Fruit fly (Drosophila melanogaster) whole organism, embryonic: ENCODE measurements around the gene sky.
A peak's percentile ranks its signal among the peaks of the same experiment; 100 is the strongest.

ENCODE experiments used
- Ada2b ChIP-seq: fragments of 200-800 bp; sonication (Bioruptor generic); IDR thresholded peaks from 2 replicates; pipeline ENCODE4 v1.3.6; 2022; ENCODE audit warnings: missing biosample characterization, missing genetic modification characterization
- Adf1 ChIP-seq: fragments of 200-800 bp; sonication (Bioruptor generic); IDR thresholded peaks from 2 replicates; pipeline ENCODE4 v1.3.6; 2022; ENCODE audit warnings: missing biosample characterization, missing genetic modification characterization
- B-H1 ChIP-seq: fragments of 200-800 bp; sonication (Bioruptor generic); IDR thresholded peaks from 3 replicates; pipeline ENCODE4 v1.3.6; 2022; ENCODE audit warnings: missing biosample characterization, missing genetic modification characterization
- C15 ChIP-seq: fragments of 200-800 bp; sonication (Bioruptor generic); IDR thresholded peaks from 3 replicates; pipeline ENCODE4 v1.3.6; 2022; ENCODE audit warnings: missing biosample characterization, missing genetic modification characterization
- CG11504 ChIP-seq: fragments of 200-800 bp; sonication (Bioruptor generic); optimal IDR thresholded peaks from 3 replicates; lab custom pipeline; 2019; ENCODE audit warnings: missing biosample characterization, mild to moderate bottlenecking, missing genetic modification characterization, moderate library complexity
- CG11560 ChIP-seq: fragments of 200-800 bp; sonication (Bioruptor generic); IDR thresholded peaks from 3 replicates; pipeline ENCODE4 v1.3.6; 2022; ENCODE audit warnings: missing biosample characterization, missing genetic modification characterization
- CG12219 ChIP-seq: fragments of 200-800 bp; sonication (Bioruptor generic); optimal IDR thresholded peaks from 3 replicates; lab custom pipeline; 2018; ENCODE audit warnings: missing biosample characterization, mild to moderate bottlenecking, missing genetic modification characterization
- CG13624 ChIP-seq: fragments of 200-800 bp; sonication (Bioruptor generic); optimal IDR thresholded peaks from 2 replicates; lab custom pipeline; 2016; ENCODE audit warnings: missing biosample characterization, missing genetic modification characterization
- CG14667 ChIP-seq: fragments of 200-800 bp; sonication (Bioruptor generic); IDR thresholded peaks from 2 replicates; pipeline ENCODE4 v1.3.6; 2022; ENCODE audit warnings: missing biosample characterization, missing genetic modification characterization
- CG14710 ChIP-seq: fragments of 200-800 bp; sonication (Bioruptor generic); optimal IDR thresholded peaks from 3 replicates; lab custom pipeline; 2019; ENCODE audit warnings: missing biosample characterization, mild to moderate bottlenecking, missing genetic modification characterization, moderate library complexity
- CG1529 ChIP-seq: fragments of 200-800 bp; sonication (Bioruptor generic); optimal IDR thresholded peaks from 3 replicates; lab custom pipeline; 2018; ENCODE audit warnings: missing biosample characterization, missing genetic modification characterization
- CG15601 ChIP-seq: fragments of 200-800 bp; sonication (Bioruptor generic); optimal IDR thresholded peaks from 3 replicates; lab custom pipeline; 2019; ENCODE audit warnings: missing biosample characterization, mild to moderate bottlenecking, missing genetic modification characterization, moderate library complexity
- CG17359 ChIP-seq: fragments of 200-800 bp; sonication (Bioruptor generic); optimal IDR thresholded peaks from 3 replicates; lab custom pipeline; 2018; ENCODE audit warnings: missing biosample characterization, mild to moderate bottlenecking, missing genetic modification characterization, moderate library complexity
- CG1832 ChIP-seq: fragments of 200-800 bp; sonication (Bioruptor generic); optimal IDR thresholded peaks from 2 replicates; lab custom pipeline; 2017; ENCODE audit warnings: missing biosample characterization, mild to moderate bottlenecking, missing genetic modification characterization, inconsistent platforms
- CG2120 ChIP-seq: fragments of 200-800 bp; sonication (Bioruptor generic); optimal IDR thresholded peaks from 3 replicates; lab custom pipeline; 2016; ENCODE audit warnings: missing biosample characterization, missing genetic modification characterization
- CG4617 ChIP-seq: fragments of 200-800 bp; sonication (Bioruptor generic); optimal IDR thresholded peaks from 3 replicates; lab custom pipeline; 2016; ENCODE audit warnings: missing biosample characterization, missing genetic modification characterization, borderline replicate concordance
- CG6683 ChIP-seq: fragments of 200-800 bp; sonication (Bioruptor generic); optimal IDR thresholded peaks from 2 replicates; lab custom pipeline; 2017; ENCODE audit warnings: missing biosample characterization, mild to moderate bottlenecking, missing genetic modification characterization, missing genetic modification reagents
- CG7839 ChIP-seq: fragments of 200-800 bp; sonication (Bioruptor generic); optimal IDR thresholded peaks from 3 replicates; lab custom pipeline; 2018; ENCODE audit warnings: missing biosample characterization, mild to moderate bottlenecking, missing genetic modification characterization, moderate library complexity
- CG7963 ChIP-seq: fragments of 200-800 bp; sonication (Bioruptor generic); IDR thresholded peaks from 3 replicates; pipeline ENCODE4 v1.3.6; 2022; ENCODE audit warnings: missing biosample characterization, missing genetic modification characterization; ENCODE audit not compliant: partially characterized antibody
- CG8281 ChIP-seq: fragments of 200-800 bp; sonication (Bioruptor generic); optimal IDR thresholded peaks from 2 replicates; lab custom pipeline; 2018; ENCODE audit warnings: missing biosample characterization, mild to moderate bottlenecking, missing genetic modification characterization, moderate library complexity
- CG8924 ChIP-seq: fragments of 200-800 bp; optimal IDR thresholded peaks from 3 replicates; lab custom pipeline; 2019; ENCODE audit warnings: missing biosample characterization, mild to moderate bottlenecking, missing genetic modification characterization, moderate library complexity
- CkIIα-i1 ChIP-seq: fragments of 200-800 bp; sonication (Bioruptor generic); IDR thresholded peaks from 2 replicates; pipeline ENCODE4 v1.3.6; 2022; ENCODE audit warnings: missing biosample characterization, missing genetic modification characterization
- Eip74EF ChIP-seq, 2 experiments: fragments of 200-800 bp in 1 of 2; fragments of >200 bp in 1 of 2; sonication (Bioruptor generic) in 1 of 2; optimal IDR thresholded peaks; 2 replicates each; lab custom pipeline; 2017 to 2019; ENCODE audit warnings: missing biosample characterization in 2 of 2, missing genetic modification characterization in 2 of 2, mild to moderate bottlenecking in 1 of 2, moderate library complexity in 1 of 2
- Elba2 ChIP-seq: fragments of 200-800 bp; sonication (Bioruptor generic); optimal IDR thresholded peaks from 3 replicates; lab custom pipeline; 2016; ENCODE audit warnings: missing biosample characterization, missing genetic modification characterization
- Hr78 ChIP-seq, 2 experiments: fragments of 200-800 bp in 1 of 2; fragments of >200 bp in 1 of 2; sonication (Bioruptor generic) in 1 of 2; optimal IDR thresholded peaks; 2 replicates each; lab custom pipeline; 2017 to 2019; ENCODE audit warnings: missing biosample characterization in 2 of 2, missing genetic modification characterization in 2 of 2, mild to moderate bottlenecking in 1 of 2, moderate library complexity in 1 of 2
- Mes4 ChIP-seq: fragments of 200-800 bp; sonication (Bioruptor generic); optimal IDR thresholded peaks from 2 replicates; lab custom pipeline; 2016; ENCODE audit warnings: missing biosample characterization, missing genetic modification characterization
- Myb ChIP-seq: fragments of 200-800 bp; sonication (Bioruptor generic); optimal IDR thresholded peaks from 2 replicates; lab custom pipeline; 2016; ENCODE audit warnings: missing biosample characterization, missing genetic modification characterization
- Stat92E ChIP-seq, 3 experiments: fragments of >200 bp in 2 of 3; fragments of 200-800 bp in 1 of 3; sonication (Bioruptor generic) in 1 of 3; optimal IDR thresholded peaks; 2 replicates each; lab custom pipeline; 2017 to 2019; ENCODE audit warnings: missing biosample characterization in 3 of 3, missing genetic modification characterization in 3 of 3, mild to moderate bottlenecking in 1 of 3, moderate library complexity in 1 of 3
- Usf ChIP-seq: fragments of 200-800 bp; sonication (Bioruptor generic); optimal IDR thresholded peaks from 2 replicates; lab custom pipeline; 2017; ENCODE audit warnings: missing genotype, missing biosample characterization, missing genetic modification characterization
- ara ChIP-seq: fragments of 200-800 bp; sonication (Bioruptor generic); IDR thresholded peaks from 2 replicates; pipeline ENCODE4 v1.3.6; 2022; ENCODE audit warnings: missing biosample characterization, missing genetic modification characterization
- chif ChIP-seq, 2 experiments: fragments of 200-800 bp; sonication (Bioruptor generic); optimal IDR thresholded peaks; 3 replicates each; lab custom pipeline; 2016; ENCODE audit warnings: missing biosample characterization in 2 of 2, missing genetic modification characterization in 2 of 2
- croc ChIP-seq: fragments of 200-800 bp; sonication (Bioruptor generic); conservative IDR thresholded peaks from 3 replicates; pipeline ENCODE4 v1.3.6; 2022; ENCODE audit warnings: missing biosample characterization, missing genetic modification characterization
- crol ChIP-seq: fragments of 200-800 bp; sonication (Bioruptor generic); IDR thresholded peaks from 2 replicates; pipeline ENCODE4 v1.3.6; 2022; ENCODE audit warnings: missing biosample characterization, missing genetic modification characterization
- cwo ChIP-seq: fragments of 200-800 bp; sonication (Bioruptor generic); optimal IDR thresholded peaks from 3 replicates; lab custom pipeline; 2017; ENCODE audit warnings: missing biosample characterization, missing genetic modification characterization, mild to moderate bottlenecking, moderate library complexity, missing genetic modification reagents
- dimm ChIP-seq: fragments of 200-800 bp; sonication (Bioruptor generic); IDR thresholded peaks from 2 replicates; pipeline ENCODE4 v1.3.6; 2022; ENCODE audit warnings: missing biosample characterization, missing genetic modification characterization
- dpn ChIP-seq, 2 experiments: fragments of 200-800 bp; sonication (Bioruptor generic); optimal IDR thresholded peaks; 3 replicates each; lab custom pipeline; 2016; ENCODE audit warnings: missing biosample characterization in 2 of 2, missing genetic modification characterization in 2 of 2
- en ChIP-seq: fragments of 200-800 bp; sonication (Bioruptor generic); optimal IDR thresholded peaks from 2 replicates; lab custom pipeline; 2016; ENCODE audit warnings: missing biosample characterization, missing genetic modification characterization
- gsb-n ChIP-seq: fragments of 200-800 bp; sonication (Bioruptor generic); optimal IDR thresholded peaks from 3 replicates; lab custom pipeline; 2018; ENCODE audit warnings: missing biosample characterization, mild to moderate bottlenecking, missing genetic modification characterization
- lov ChIP-seq, 2 experiments: fragments of 200-800 bp in 1 of 2; fragments of >200 bp in 1 of 2; sonication (Bioruptor generic) in 1 of 2; IDR thresholded peaks in 1 of 2; optimal IDR thresholded peaks in 1 of 2; 2 replicates in 1 of 2; 3 replicates in 1 of 2; pipeline versions ENCODE4 v1.3.6 to Lab custom; 2017 to 2022; ENCODE audit warnings: missing biosample characterization in 1 of 2, missing genetic modification characterization in 1 of 2
- mld ChIP-seq: fragments of 200-800 bp; sonication (Bioruptor generic); IDR thresholded peaks from 3 replicates; pipeline ENCODE4 v1.3.6; 2022; ENCODE audit warnings: missing biosample characterization, missing genetic modification characterization; ENCODE audit not compliant: partially characterized antibody
- prd ChIP-seq, 3 experiments: fragments of >200 bp in 2 of 3; fragments of 200-800 bp in 1 of 3; sonication (Bioruptor generic) in 1 of 3; optimal IDR thresholded peaks in 2 of 3; IDR thresholded peaks in 1 of 3; 2 replicates in 2 of 3; 3 replicates in 1 of 3; pipeline versions ENCODE4 v1.3.6 to Lab custom; 2017 to 2022; ENCODE audit warnings: missing biosample characterization in 1 of 3, missing genetic modification characterization in 1 of 3
- pros ChIP-seq: fragments of 200-800 bp; sonication (Bioruptor generic); optimal IDR thresholded peaks from 3 replicates; lab custom pipeline; 2019; ENCODE audit warnings: missing biosample characterization, mild to moderate bottlenecking, missing genetic modification characterization, moderate library complexity
- sima ChIP-seq: fragments of 200-800 bp; sonication (Bioruptor generic); optimal IDR thresholded peaks from 2 replicates; lab custom pipeline; 2016; ENCODE audit warnings: missing biosample characterization, missing genetic modification characterization
- so ChIP-seq: fragments of 200-800 bp; sonication (Bioruptor generic); IDR thresholded peaks from 3 replicates; pipeline ENCODE4 v1.3.6; 2022; ENCODE audit warnings: missing biosample characterization, missing genetic modification characterization
- sug ChIP-seq: fragments of 200-800 bp; optimal IDR thresholded peaks from 2 replicates; lab custom pipeline; 2019; ENCODE audit warnings: missing biosample characterization, mild to moderate bottlenecking, missing genetic modification characterization, moderate library complexity
- usp ChIP-seq: fragments of >200 bp; optimal IDR thresholded peaks from 2 replicates; lab custom pipeline; 2017; ENCODE audit warnings: missing biosample characterization, missing genetic modification characterization
- wdn ChIP-seq: fragments of 200-800 bp; sonication (Bioruptor generic); IDR thresholded peaks from 2 replicates; pipeline ENCODE4 v1.3.6; 2022; ENCODE audit warnings: missing biosample characterization, missing genetic modification characterization
- zen ChIP-seq: fragments of 200-800 bp; sonication (Bioruptor generic); optimal IDR thresholded peaks from 3 replicates; lab custom pipeline; 2018; ENCODE audit warnings: missing biosample characterization, mild to moderate bottlenecking, missing genetic modification characterization, moderate library complexity
- zen2 ChIP-seq: fragments of 200-800 bp; sonication (Bioruptor generic); IDR thresholded peaks from 3 replicates; pipeline ENCODE4 v1.3.6; 2022; ENCODE audit warnings: missing biosample characterization, missing genetic modification characterization; ENCODE audit not compliant: partially characterized antibody
- zfh1 ChIP-seq: fragments of 200-800 bp; sonication (Bioruptor generic); IDR thresholded peaks from 3 replicates; pipeline ENCODE4 v1.3.6; 2022; ENCODE audit warnings: missing biosample characterization, missing genetic modification characterization

The sky gene

DNA sequence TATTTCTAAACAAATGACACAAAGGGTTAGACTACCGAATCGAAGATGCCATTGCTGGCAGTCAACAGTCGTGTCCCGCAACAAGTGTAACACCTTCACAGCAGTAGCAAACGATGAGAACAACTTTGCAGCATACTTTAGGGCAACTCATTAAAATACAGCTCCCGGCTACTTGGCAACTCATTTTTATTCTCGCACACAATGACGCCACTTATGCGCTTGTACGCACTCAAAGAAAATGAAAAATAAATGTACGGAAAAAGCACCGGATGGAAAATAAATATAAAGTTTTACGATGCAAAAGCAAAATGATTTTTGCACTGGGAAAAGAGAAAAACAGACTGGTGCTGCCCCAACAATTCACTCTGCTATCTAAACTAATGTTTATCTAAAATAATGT lies 27.5 kb downstream of the sky start (continued):
- TF ChIP-seq croc (GFP tag; lab: Robert Waterston, UW) (no peak), Mes4 (GFP tag; lab: Kevin White, UChicago) (no peak), CG8924 (tag; lab: Kevin White, UChicago) (no peak), B-H1 (GFP tag; lab: Robert Waterston, UW) (no peak), zen (tag; lab: Kevin White, UChicago) (no peak), pros (GFP tag; lab: Kevin White, UChicago) (no peak), sima (GFP tag; lab: Kevin White, UChicago) (no peak), CG7839 (tag; lab: Kevin White, UChicago) (peak; percentile 10), wdn (no peak), CG13624 (no peak), crol (GFP tag; lab: Robert Waterston, UW) (no peak), CG7963 (no peak), prd (optimal IDR thresholded peaks at IDR 0.05; lab: Kevin White, UChicago) (no peak), prd (GFP tag; IDR thresholded peaks at IDR 0.05; lab: Robert Waterston, UW) (peak; percentile 34; the same call in 2 of the 3 replicates), CG1832 (GFP tag; lab: Kevin White, UChicago) (no peak), mld (GFP tag; lab: Robert Waterston, UW) (no peak), CG12219 (GFP tag; lab: Kevin White, UChicago) (no peak), zen2 (GFP tag; lab: Robert Waterston, UW) (no peak), cwo (GFP tag; lab: Kevin White, UChicago) (no peak), CG14667 (GFP tag; lab: Robert Waterston, UW) (no peak), CG8281 (tag; lab: Kevin White, UChicago) (no peak), Hr78 (GFP tag; optimal IDR thresholded peaks at IDR 0.05; lab: Kevin White, UChicago) (no peak), CG1529 (GFP tag; lab: Kevin White, UChicago) (no peak), Eip74EF (GFP tag; optimal IDR thresholded peaks at IDR 0.05; lab: Kevin White, UChicago) (no peak), Adf1 (GFP tag; lab: Robert Waterston, UW) (no peak; the same call in 1 of the 2 replicates), CG4617 (GFP tag; lab: Kevin White, UChicago) (no peak), CG2120 (GFP tag; lab: Kevin White, UChicago) (peak; percentile 7), Usf (GFP tag; lab: Kevin White, UChicago) (no peak), CG15601 (tag; lab: Kevin White, UChicago) (no peak), Myb (no peak), gsb-n (no peak), lov (optimal IDR thresholded peaks at IDR 0.05; lab: Kevin White, UChicago) (no peak), lov (GFP tag; IDR thresholded peaks at IDR 0.05; lab: Robert Waterston, UW) (no peak), CG11504 (tag; lab: Kevin White, UChicago) (peak; percentile 8), zfh1 (GFP tag; lab: Robert Waterston, UW) (peak; percentile 38; the same call in 1 of the 3 replicates), chif (GFP tag; optimal IDR thresholded peaks at IDR 0.05; lab: Kevin White, UChicago) (no peak), CkIIα-i1 (no peak), CG17359 (peak; percentile 32), so (GFP tag; lab: Robert Waterston, UW) (no peak), ara (GFP tag; lab: Robert Waterston, UW) (no peak), Stat92E (GFP tag; optimal IDR thresholded peaks at IDR 0.05; lab: Kevin White, UChicago) (no peak), Elba2 (GFP tag; lab: Kevin White, UChicago) (no peak), dpn (GFP tag; optimal IDR thresholded peaks at IDR 0.05; lab: Kevin White, UChicago) (no peak), CG11560 (tag; lab: Robert Waterston, UW) (no peak), dimm (GFP tag; lab: Robert Waterston, UW) (no peak), usp (GFP tag; lab: Kevin White, UChicago) (no peak), C15 (GFP tag; lab: Robert Waterston, UW) (no peak), en (GFP tag; lab: Kevin White, UChicago) (no peak), Ada2b (GFP tag; lab: Robert Waterston, UW) (no peak), CG6683 (GFP tag; lab: Kevin White, UChicago) (no peak), sug (tag; lab: Kevin White, UChicago) (no peak), CG14710 (tag; lab: Kevin White, UChicago) (no peak)
